Worm (Caenorhabditis elegans) whole organism, young adult: ENCODE results near the gene T02G5.3.

Experiments
- F57A8.1 ChIP-seq: fragments of 200-800 bp; sonication (Bioruptor generic); optimal IDR thresholded peaks from 2 replicates; lab custom pipeline; 2018; ENCODE audit warnings: mild to moderate bottlenecking, missing genetic modification characterization, moderate library complexity, missing compliant biosample characterization
- Y79H2A.3 ChIP-seq: fragments of 200-800 bp; sonication (Bioruptor generic); conservative IDR thresholded peaks from 2 replicates; pipeline ENCODE4 v1.3.6; 2022; ENCODE audit warnings: missing genetic modification reagents, missing genetic modification characterization, missing compliant biosample characterization
- ama-1 ChIP-seq, 3 experiments: fragments of 150-350 bp in 1 of 3; sonication (generic microtip) in 2 of 3; optimal IDR thresholded peaks; 2 replicates each; lab custom pipeline; 2014 to 2018; ENCODE audit warnings: missing biosample characterization in 2 of 3, missing genetic modification characterization in 2 of 3, missing genetic modification reagents in 2 of 3
- dpl-1 ChIP-seq: fragments of 150-350 bp; optimal IDR thresholded peaks from 2 replicates; lab custom pipeline; 2014; ENCODE audit warnings: missing biosample characterization, missing genetic modification reagents, missing genetic modification characterization
- snpc-3.4 ChIP-seq: sonication (generic microtip); optimal IDR thresholded peaks from 2 replicates; lab custom pipeline; 2017; ENCODE audit warnings: missing genetic modification characterization, mild to moderate bottlenecking, missing compliant biosample characterization, antibody characterized with exemption, moderate library complexity, missing genotype, missing genetic modification reagents
- snpc-4 ChIP-seq, 5 experiments: fragments of 150-350 bp in 1 of 5; sonication (generic microtip) in 4 of 5; optimal IDR thresholded peaks; 2 replicates each; lab custom pipeline; 2014 to 2018; ENCODE audit warnings: missing genetic modification characterization in 5 of 5, missing biosample characterization in 3 of 5, antibody characterized with exemption in 2 of 5, mild to moderate bottlenecking in 2 of 5, missing compliant biosample characterization in 2 of 5, missing genotype in 2 of 5, moderate library complexity in 2 of 5, missing genetic modification reagents in 1 of 5
- unc-130 ChIP-seq: sonication (generic microtip); optimal IDR thresholded peaks from 2 replicates; lab custom pipeline; 2016; ENCODE audit warnings: missing genetic modification reagents, missing genetic modification characterization, missing compliant biosample characterization

DNA sequence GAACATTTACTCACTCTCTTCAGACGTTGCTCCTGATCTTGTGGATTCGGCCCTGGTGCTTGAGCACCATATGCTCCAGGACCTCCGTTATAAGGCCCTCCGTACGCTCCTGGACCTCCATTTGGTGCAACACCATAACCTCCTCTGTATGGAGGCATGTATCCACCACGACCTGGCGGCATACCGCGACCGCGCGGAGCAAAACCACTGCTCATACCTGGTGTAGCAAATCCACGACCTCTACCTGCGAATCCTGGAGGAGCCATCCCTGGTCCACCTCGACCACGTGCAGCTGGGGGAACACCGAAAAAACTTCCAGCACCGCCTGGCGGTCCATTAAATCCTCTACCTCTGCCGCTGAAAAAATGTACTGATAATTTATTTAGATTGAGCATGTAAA, 43.7 kb upstream of the T02G5.3 start:
- TF ChIP-seq dpl-1 (GFP tag; lab: Kevin White, UChicago), result no peak
- TF ChIP-seq ama-1 (optimal IDR thresholded peaks at IDR 0.05; lab: Kevin White, UChicago), result no peak
- no peak for TF ChIP-seq ama-1 (GFP tag; optimal IDR thresholded peaks at IDR 0.05; lab: Kevin White, UChicago)
- TF ChIP-seq snpc-3.4 (tag; lab: Kevin White, UChicago), result no peak
- TF ChIP-seq F57A8.1 (GFP tag; lab: Kevin White, UChicago), result no peak
- TF ChIP-seq Y79H2A.3 (GFP tag; lab: Robert Waterston, UW), result no peak
- no peak for TF ChIP-seq unc-130
- no peak for TF ChIP-seq snpc-4 (GFP tag; optimal IDR thresholded peaks at IDR 0.05; lab: Kevin White, UChicago)
- no peak for TF ChIP-seq snpc-4 (tag; optimal IDR thresholded peaks at IDR 0.05; lab: Kevin White, UChicago)
